Worm (Caenorhabditis elegans) whole organism, L3 larva: ENCODE data around the gene sre-15.

Experiments used
- ama-1 ChIP-seq: fragments of 150-350 bp; optimal IDR thresholded peaks from 2 replicates; lab custom pipeline; 2018
- ceh-16 ChIP-seq: sonication (generic microtip); optimal IDR thresholded peaks from 2 replicates; lab custom pipeline; 2017; ENCODE audit warnings: missing biosample characterization, missing genetic modification characterization
- ceh-82 ChIP-seq: fragments of 150-350 bp; optimal IDR thresholded peaks from 2 replicates; lab custom pipeline; 2014; ENCODE audit warnings: missing biosample characterization, missing genetic modification characterization
- ceh-9 ChIP-seq: sonication (generic microtip); optimal IDR thresholded peaks from 2 replicates; lab custom pipeline; 2018; ENCODE audit warnings: missing biosample characterization, missing genetic modification characterization
- nfya-1 ChIP-seq: sonication (generic microtip); optimal IDR thresholded peaks from 2 replicates; lab custom pipeline; 2017; ENCODE audit warnings: missing genetic modification characterization, mild to moderate bottlenecking, missing compliant biosample characterization, antibody characterized with exemption, moderate library complexity; ENCODE audit not compliant: insufficient read depth
- nhr-23 ChIP-seq: fragments of 150-350 bp; optimal IDR thresholded peaks from 2 replicates; lab custom pipeline; 2014; ENCODE audit warnings: missing biosample characterization, missing genetic modification reagents, missing genetic modification characterization
- nhr-28 ChIP-seq: fragments of 150-350 bp; optimal IDR thresholded peaks from 2 replicates; lab custom pipeline; 2014; ENCODE audit warnings: missing biosample characterization, missing genetic modification characterization
- nhr-76 ChIP-seq: fragments of 150-350 bp; sonication (generic microtip); optimal IDR thresholded peaks from 5 replicates; lab custom pipeline; 2014; ENCODE audit warnings: missing biosample characterization, missing genetic modification characterization
- sea-2 ChIP-seq: fragments of 150-350 bp; sonication (generic microtip); optimal IDR thresholded peaks from 4 replicates; lab custom pipeline; 2014; ENCODE audit warnings: missing biosample characterization, missing genetic modification reagents, missing genetic modification characterization
- snpc-4 ChIP-seq: fragments of 150-350 bp; optimal IDR thresholded peaks from 2 replicates; lab custom pipeline; 2014; ENCODE audit warnings: missing biosample characterization, missing genetic modification characterization
- zag-1 ChIP-seq: fragments of 150-350 bp; optimal IDR thresholded peaks from 2 replicates; lab custom pipeline; 2014; ENCODE audit warnings: missing biosample characterization, missing genetic modification characterization

DNA sequence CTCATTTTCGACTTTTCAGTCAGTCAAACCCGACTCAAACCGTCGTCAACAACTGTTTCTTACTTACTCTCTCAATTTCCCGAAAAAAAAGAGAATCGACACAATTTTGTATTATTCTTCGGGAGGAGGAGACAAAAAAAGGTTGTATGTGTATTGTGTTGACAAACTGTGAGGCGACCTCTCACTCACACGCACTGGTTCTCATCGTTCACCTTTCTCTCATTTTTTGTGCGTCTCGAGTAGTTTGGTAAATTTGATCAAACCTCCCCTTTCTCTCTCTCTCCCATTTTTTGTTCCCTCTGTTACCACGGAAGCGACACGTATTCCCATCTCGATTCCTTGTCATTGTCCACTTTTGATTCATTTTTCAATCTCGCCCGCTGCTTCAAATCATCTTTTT is 45.8 kb downstream of the sre-15 start:
- TF ChIP-seq nhr-28 (tag; lab: Kevin White, UChicago) (no peak), ceh-16 (tag; lab: Kevin White, UChicago) (no peak), zag-1 (tag; lab: Kevin White, UChicago) (no peak), snpc-4 (tag; lab: Kevin White, UChicago) (no peak), ceh-82 (tag; lab: Kevin White, UChicago) (no peak), nhr-76 (tag; lab: Kevin White, UChicago) (no peak), sea-2 (no peak), ceh-9 (tag; lab: Kevin White, UChicago) (no peak), ama-1 (lab: Kevin White, UChicago) (no peak), nhr-23 (tag; lab: Kevin White, UChicago) (no peak), nfya-1 (no peak)
